Worm (Caenorhabditis elegans) whole organism, early embryonic: ENCODE data around the gene lonp-2.

Experiments
- B0310.2 ChIP-seq: sonication (generic microtip); optimal IDR thresholded peaks from 2 replicates; lab custom pipeline; 2016; ENCODE audit warnings: mild to moderate bottlenecking, missing genetic modification characterization, missing compliant biosample characterization
- F13C5.2 ChIP-seq: sonication (generic microtip); optimal IDR thresholded peaks from 2 replicates; lab custom pipeline; 2017; ENCODE audit warnings: mild to moderate bottlenecking, missing genetic modification characterization, inconsistent platforms, missing compliant biosample characterization
- aly-1 ChIP-seq: sonication (generic microtip); optimal IDR thresholded peaks from 2 replicates; lab custom pipeline; 2016; ENCODE audit warnings: missing genetic modification characterization, missing compliant biosample characterization
- ama-1 ChIP-seq: fragments of 150-350 bp; optimal IDR thresholded peaks from 2 replicates; lab custom pipeline; 2014
- ceh-13 ChIP-seq: fragments of 200-800 bp; sonication (Bioruptor generic); optimal IDR thresholded peaks from 2 replicates; lab custom pipeline; 2018; ENCODE audit warnings: mild to moderate bottlenecking, missing genetic modification characterization, missing compliant biosample characterization
- flt-1 ChIP-seq: fragments of 200-800 bp; sonication (Bioruptor generic); IDR thresholded peaks from 2 replicates; pipeline ENCODE4 v1.3.6; 2022; ENCODE audit warnings: missing genetic modification characterization, missing compliant biosample characterization
- hnd-1 ChIP-seq: sonication (generic microtip); optimal IDR thresholded peaks from 2 replicates; lab custom pipeline; 2016; ENCODE audit warnings: missing genetic modification characterization, missing compliant biosample characterization
- sea-1 ChIP-seq: fragments of 200-800 bp; sonication (Bioruptor generic); conservative IDR thresholded peaks from 2 replicates; pipeline ENCODE4 v1.3.6; 2022; ENCODE audit warnings: missing genetic modification characterization, missing compliant biosample characterization

DNA sequence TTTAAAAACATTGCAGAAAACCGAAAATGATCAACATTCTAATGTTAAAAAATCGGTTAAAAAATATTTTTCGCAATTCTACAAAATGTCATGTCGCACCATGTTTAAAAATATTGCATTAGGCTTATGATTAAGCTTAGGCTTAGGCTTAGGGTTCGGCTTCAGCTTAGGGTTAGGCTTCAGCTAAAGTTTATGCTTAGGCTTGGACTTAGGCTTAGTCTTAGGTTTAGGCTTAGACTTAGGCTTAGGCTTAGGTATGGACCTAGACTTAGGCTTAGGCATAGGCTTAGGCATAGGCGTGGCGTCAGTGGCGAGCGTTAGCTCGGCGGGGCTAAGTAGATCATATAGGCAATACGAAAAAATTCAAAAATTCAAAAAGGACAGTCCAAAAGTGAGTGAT, 16.8 kb downstream of the lonp-2 start:
- TF ChIP-seq ama-1 (lab: Kevin White, UChicago) (no peak), ceh-13 (GFP tag; lab: Kevin White, UChicago) (no peak), sea-1 (GFP tag; lab: Robert Waterston, UW) (no peak), hnd-1 (tag; lab: Kevin White, UChicago) (no peak), B0310.2 (tag; lab: Kevin White, UChicago) (no peak), F13C5.2 (tag; lab: Kevin White, UChicago) (no peak), aly-1 (tag; lab: Kevin White, UChicago) (no peak), flt-1 (GFP tag; lab: Robert Waterston, UW) (no peak)
